Fruit fly (Drosophila melanogaster) whole organism, prepupa: ENCODE results near the gene CG42307.

ENCODE experiments used
- Blimp-1 ChIP-seq: fragments of 200-800 bp; sonication (Bioruptor generic); optimal IDR thresholded peaks from 3 replicates; lab custom pipeline; 2017; ENCODE audit warnings: missing biosample characterization, missing genetic modification characterization, mild to moderate bottlenecking, moderate library complexity, missing genetic modification reagents
- CG10669 ChIP-seq: fragments of 200-800 bp; sonication (Bioruptor generic); optimal IDR thresholded peaks from 3 replicates; lab custom pipeline; 2018; ENCODE audit warnings: missing biosample characterization, mild to moderate bottlenecking, missing genetic modification characterization, moderate library complexity
- CG15336 ChIP-seq: fragments of 200-800 bp; sonication (Bioruptor generic); IDR thresholded peaks from 2 replicates; pipeline ENCODE4 v1.3.6; 2022; ENCODE audit warnings: missing biosample characterization, missing genetic modification characterization
- CG1621 ChIP-seq: fragments of 200-800 bp; sonication (Bioruptor generic); optimal IDR thresholded peaks from 3 replicates; lab custom pipeline; 2018; ENCODE audit warnings: missing biosample characterization, mild to moderate bottlenecking, missing genetic modification characterization
- CG16779 ChIP-seq: fragments of 200-800 bp; sonication (Bioruptor generic); optimal IDR thresholded peaks from 3 replicates; lab custom pipeline; 2017; ENCODE audit warnings: missing biosample characterization, mild to moderate bottlenecking, missing genetic modification characterization
- CG32006 ChIP-seq: fragments of 200-800 bp; sonication (Bioruptor generic); optimal IDR thresholded peaks from 3 replicates; lab custom pipeline; 2017; ENCODE audit warnings: missing biosample characterization, mild to moderate bottlenecking, missing genetic modification characterization
- CG3919 ChIP-seq: fragments of 200-800 bp; sonication (Bioruptor generic); optimal IDR thresholded peaks from 3 replicates; lab custom pipeline; 2016; ENCODE audit warnings: missing biosample characterization, missing genetic modification characterization
- CG6276 ChIP-seq: fragments of 200-800 bp; sonication (Bioruptor generic); optimal IDR thresholded peaks from 2 replicates; lab custom pipeline; 2017; ENCODE audit warnings: missing biosample characterization, mild to moderate bottlenecking, missing genetic modification characterization
- CG6792 ChIP-seq: fragments of 200-800 bp; sonication (Bioruptor generic); optimal IDR thresholded peaks from 3 replicates; lab custom pipeline; 2016; ENCODE audit warnings: missing biosample characterization, missing genetic modification characterization
- CG6854 ChIP-seq: fragments of 200-800 bp; sonication (Bioruptor generic); optimal IDR thresholded peaks from 2 replicates; lab custom pipeline; 2017; ENCODE audit warnings: missing biosample characterization, mild to moderate bottlenecking, missing genetic modification characterization
- CG8632 ChIP-seq: fragments of 200-800 bp; sonication (Bioruptor generic); optimal IDR thresholded peaks from 3 replicates; lab custom pipeline; 2016; ENCODE audit warnings: missing biosample characterization, missing genetic modification characterization
- CG9139 ChIP-seq: fragments of 200-800 bp; sonication (Bioruptor generic); optimal IDR thresholded peaks from 3 replicates; lab custom pipeline; 2017; ENCODE audit warnings: missing biosample characterization, mild to moderate bottlenecking, missing genetic modification characterization
- Eip75B ChIP-seq: fragments of 200-800 bp; sonication (Bioruptor generic); optimal IDR thresholded peaks from 3 replicates; lab custom pipeline; 2016; ENCODE audit warnings: missing biosample characterization, missing genetic modification characterization
- Eip78C ChIP-seq: fragments of 200-800 bp; sonication (Bioruptor generic); peaks from one replicate; lab custom pipeline; 2016; ENCODE audit warnings: missing biosample characterization, missing genetic modification characterization
- Ets21C ChIP-seq: fragments of 200-800 bp; sonication (Bioruptor generic); optimal IDR thresholded peaks from 3 replicates; lab custom pipeline; 2016; ENCODE audit warnings: missing biosample characterization, missing genetic modification characterization
- Gug ChIP-seq: fragments of 200-800 bp; sonication (Bioruptor generic); IDR thresholded peaks from 2 replicates; pipeline ENCODE4 v1.3.6; 2022; ENCODE audit warnings: missing biosample characterization, missing genetic modification characterization
- Hr38 ChIP-seq: sonication (Bioruptor generic); optimal IDR thresholded peaks from 2 replicates; lab custom pipeline; 2016; ENCODE audit warnings: missing biosample characterization, missing genetic modification characterization
- Hr39 ChIP-seq: fragments of 200-800 bp; sonication (Bioruptor generic); optimal IDR thresholded peaks from 2 replicates; lab custom pipeline; 2016; ENCODE audit warnings: missing biosample characterization, missing genetic modification characterization
- Hr4 ChIP-seq: fragments of 200-800 bp; sonication (Bioruptor generic); optimal IDR thresholded peaks from 3 replicates; lab custom pipeline; 2016; ENCODE audit warnings: missing biosample characterization, missing genetic modification characterization
- Met ChIP-seq: fragments of 200-800 bp; sonication (Bioruptor generic); optimal IDR thresholded peaks from 3 replicates; lab custom pipeline; 2016; ENCODE audit warnings: missing biosample characterization, missing genetic modification characterization
- OdsH ChIP-seq: fragments of 200-800 bp; sonication (Bioruptor generic); optimal IDR thresholded peaks from 3 replicates; lab custom pipeline; 2016; ENCODE audit warnings: missing biosample characterization, missing genetic modification characterization
- Sox102F ChIP-seq: fragments of 200-800 bp; sonication (Bioruptor generic); optimal IDR thresholded peaks from 2 replicates; lab custom pipeline; 2016; ENCODE audit warnings: missing biosample characterization, mild to moderate bottlenecking, missing genetic modification characterization
- acj6 ChIP-seq: fragments of 200-800 bp; sonication (Bioruptor generic); optimal IDR thresholded peaks from 3 replicates; lab custom pipeline; 2016; ENCODE audit warnings: missing biosample characterization, missing genetic modification characterization
- cyc ChIP-seq: fragments of 200-800 bp; sonication (Bioruptor generic); optimal IDR thresholded peaks from 3 replicates; lab custom pipeline; 2016; ENCODE audit warnings: missing biosample characterization, missing genetic modification characterization
- dsx ChIP-seq: fragments of 200-800 bp; optimal IDR thresholded peaks from 3 replicates; lab custom pipeline; 2019; ENCODE audit warnings: missing biosample characterization, mild to moderate bottlenecking, missing genetic modification characterization, moderate library complexity; ENCODE audit not compliant: poor library complexity, severe bottlenecking
- eg ChIP-seq: fragments of 200-800 bp; sonication (Bioruptor generic); IDR thresholded peaks from 3 replicates; pipeline ENCODE4 v1.3.6; 2022; ENCODE audit warnings: missing biosample characterization, missing genetic modification characterization
- esn ChIP-seq: fragments of 200-800 bp; sonication (Bioruptor generic); optimal IDR thresholded peaks from 2 replicates; lab custom pipeline; 2016; ENCODE audit warnings: missing biosample characterization, mild to moderate bottlenecking, missing genetic modification characterization, moderate library complexity
- fd59A ChIP-seq: fragments of 200-800 bp; sonication (Bioruptor generic); optimal IDR thresholded peaks from 2 replicates; lab custom pipeline; 2017; ENCODE audit warnings: missing biosample characterization, mild to moderate bottlenecking, missing genetic modification characterization, missing genetic modification reagents
- fkh ChIP-seq: fragments of 200-800 bp; sonication (Bioruptor generic); optimal IDR thresholded peaks from 3 replicates; lab custom pipeline; 2017; ENCODE audit warnings: missing biosample characterization, mild to moderate bottlenecking, missing genetic modification characterization, moderate library complexity
- lz ChIP-seq: fragments of 200-800 bp; sonication (Bioruptor generic); optimal IDR thresholded peaks from 3 replicates; lab custom pipeline; 2016; ENCODE audit warnings: missing biosample characterization, missing genetic modification characterization
- net ChIP-seq: fragments of 200-800 bp; sonication (Bioruptor generic); optimal IDR thresholded peaks from 3 replicates; lab custom pipeline; 2016; ENCODE audit warnings: missing biosample characterization, missing genetic modification characterization
- pdm3 ChIP-seq: fragments of 200-800 bp; sonication (Bioruptor generic); optimal IDR thresholded peaks from 3 replicates; lab custom pipeline; 2016; ENCODE audit warnings: missing biosample characterization, missing genetic modification characterization
- spab ChIP-seq: fragments of 200-800 bp; sonication (Bioruptor generic); optimal IDR thresholded peaks from 2 replicates; lab custom pipeline; 2017; ENCODE audit warnings: missing biosample characterization, mild to moderate bottlenecking, missing genetic modification characterization, missing genetic modification reagents
- ss ChIP-seq, 2 experiments: fragments of 200-800 bp; sonication (Bioruptor generic); optimal IDR thresholded peaks; 2 replicates in 1 of 2; 3 replicates in 1 of 2; lab custom pipeline; 2017 to 2018; ENCODE audit warnings: mild to moderate bottlenecking in 2 of 2, missing biosample characterization in 2 of 2, missing genetic modification characterization in 2 of 2, moderate library complexity in 1 of 2
- topi ChIP-seq: fragments of 200-800 bp; sonication (Bioruptor generic); optimal IDR thresholded peaks from 3 replicates; lab custom pipeline; 2016; ENCODE audit warnings: missing biosample characterization, missing genetic modification characterization
- vri ChIP-seq: fragments of 200-800 bp; sonication (Bioruptor generic); optimal IDR thresholded peaks from 3 replicates; lab custom pipeline; 2016; ENCODE audit warnings: missing biosample characterization, mild to moderate bottlenecking, missing genetic modification characterization

The CG42307 gene

DNA sequence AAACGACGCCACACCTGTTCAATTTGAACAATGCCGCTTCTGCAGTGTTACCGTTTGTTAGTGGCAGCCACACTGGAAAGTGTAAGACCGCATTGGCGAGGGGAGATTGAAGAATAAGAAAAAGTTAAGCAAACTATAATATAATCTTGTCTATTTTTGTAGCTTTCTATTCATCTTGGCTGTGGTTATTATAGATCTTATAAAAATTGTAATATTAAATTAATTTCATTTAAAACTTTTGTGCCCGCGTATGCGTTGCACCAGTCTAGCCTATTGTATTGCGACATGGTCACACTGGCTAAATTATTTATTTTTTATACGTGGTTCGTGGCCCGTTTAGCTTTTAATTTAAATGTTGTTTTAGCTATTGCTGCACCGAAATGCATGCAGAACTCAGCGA, 5.6 kb upstream of the CG42307 start, which contains the start of the genes RhoGEF4 and Rint1 (continued):
- no peak for TF ChIP-seq OdsH (GFP tag; lab: Kevin White, UChicago)
- peak; percentile 57 for TF ChIP-seq acj6
- TF ChIP-seq CG10669 (GFP tag; lab: Kevin White, UChicago), result peak; percentile 6
- TF ChIP-seq Eip75B (GFP tag; lab: Kevin White, UChicago), result no peak
- no peak for TF ChIP-seq fkh
- TF ChIP-seq dsx (GFP tag; lab: Kevin White, UChicago), result peak; percentile 6

dm6 chr3L:7326676-7327075, 2.3 kb upstream of the CG42307 start:
- TF ChIP-seq Eip78C (GFP tag; lab: Kevin White, UChicago) (no peak), eg (GFP tag; lab: Robert Waterston, UW) (no peak), fkh (no peak), Hr38 (no peak), cyc (GFP tag; lab: Kevin White, UChicago) (no peak), Gug (GFP tag; lab: Robert Waterston, UW) (no peak), CG3919 (GFP tag; lab: Kevin White, UChicago) (no peak), topi (GFP tag; lab: Kevin White, UChicago) (no peak), Hr39 (GFP tag; lab: Kevin White, UChicago) (no peak), OdsH (GFP tag; lab: Kevin White, UChicago) (no peak), spab (GFP tag; lab: Kevin White, UChicago) (no peak), Sox102F (GFP tag; lab: Kevin White, UChicago) (no peak), CG6792 (GFP tag; lab: Kevin White, UChicago) (no peak), Blimp-1 (GFP tag; lab: Kevin White, UChicago) (no peak), Hr4 (no peak), CG9139 (GFP tag; lab: Kevin White, UChicago) (no peak)
- TF ChIP-seq, all 60 proteins: peak for 0

- TF ChIP-seq eg (GFP tag; lab: Robert Waterston, UW), result peak; percentile 37; the same call in 1 of the 3 replicates
- TF ChIP-seq dsx (GFP tag; lab: Kevin White, UChicago), result peak; percentile 18
- TF ChIP-seq fd59A (GFP tag; lab: Kevin White, UChicago), result no peak
- no peak for TF ChIP-seq Gug (GFP tag; lab: Robert Waterston, UW)
- no peak for TF ChIP-seq Sox102F (GFP tag; lab: Kevin White, UChicago)
- peak; percentile 8 for TF ChIP-seq esn (GFP tag; lab: Kevin White, UChicago)
- TF ChIP-seq Eip75B (GFP tag; lab: Kevin White, UChicago), result no peak
- TF ChIP-seq Eip78C (GFP tag; lab: Kevin White, UChicago), result no peak
Observed at dm6 chr3L:7334990-7335389, 6.1 kb downstream of the CG42307 start, which contains the start of the genes wrm1 and wrm2. TSS of gene wrm1 (minus strand) at chr3L:7335226. TSS of gene wrm2 (minus strand) at chr3L:7335226.

dm6 chr3L:7338786-7339185, 9.9 kb downstream of the CG42307 start:
- TF ChIP-seq CG32006 (GFP tag; lab: Kevin White, UChicago) (no peak), lz (peak; percentile 32), esn (GFP tag; lab: Kevin White, UChicago) (peak; percentile 28), eg (GFP tag; lab: Robert Waterston, UW) (0 out of 3 replicates have a peak, but pooled peaks have one; percentile 10), cyc (GFP tag; lab: Kevin White, UChicago) (peak; percentile 11)

- TF ChIP-seq Eip78C (GFP tag; lab: Kevin White, UChicago) (peak; percentile 60), Blimp-1 (GFP tag; lab: Kevin White, UChicago) (no peak), esn (GFP tag; lab: Kevin White, UChicago) (peak; percentile 13), CG6854 (GFP tag; lab: Kevin White, UChicago) (peak; percentile 68), CG15336 (GFP tag; lab: Robert Waterston, UW) (peak; percentile 57), OdsH (GFP tag; lab: Kevin White, UChicago) (no peak), Ets21C (GFP tag; lab: Kevin White, UChicago) (no peak), eg (GFP tag; lab: Robert Waterston, UW) (peak; percentile 6; the same call in 1 of the 3 replicates)
Observed at dm6 chr3L:7339216-7339742, 10.3 kb downstream of the CG42307 start, which contains the start of the genes lark and eco. TSS of gene lark (plus strand) at chr3L:7339266. TSS of gene eco (minus strand) at chr3L:7339340.

DNA sequence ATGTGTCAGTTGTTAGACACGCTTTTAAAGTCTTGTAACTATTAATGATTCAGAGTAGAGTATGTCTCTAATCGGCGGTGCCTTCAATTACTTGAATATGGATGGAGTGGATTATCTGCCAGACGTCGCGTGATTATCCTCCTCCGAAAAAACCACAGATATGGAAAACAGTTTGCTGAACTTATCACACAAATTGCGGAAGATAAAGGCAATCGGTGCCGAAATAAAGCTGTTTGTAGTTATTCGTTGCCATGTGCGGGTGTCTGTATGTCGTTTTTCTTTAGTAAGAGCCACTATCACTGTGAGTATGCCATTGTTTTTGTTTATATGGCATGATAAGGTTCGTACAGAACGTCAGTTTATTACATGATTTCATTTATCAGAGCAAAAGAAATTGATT, 15.1 kb downstream of the CG42307 start:
- TF ChIP-seq dsx (GFP tag; lab: Kevin White, UChicago), result no peak
- no peak for TF ChIP-seq spab (GFP tag; lab: Kevin White, UChicago)
- no peak for TF ChIP-seq CG16779 (tag; lab: Kevin White, UChicago)
- TF ChIP-seq CG8632, result no peak
- TF ChIP-seq pdm3 (GFP tag; lab: Kevin White, UChicago), result no peak
- TF ChIP-seq lz, result no peak
- TF ChIP-seq Met (GFP tag; lab: Kevin White, UChicago), result no peak
- no peak for TF ChIP-seq ss (GFP tag; optimal IDR thresholded peaks at IDR 0.05; lab: Kevin White, UChicago)
- no peak for TF ChIP-seq CG6276
- no peak for TF ChIP-seq vri (GFP tag; lab: Kevin White, UChicago)
- TF ChIP-seq Hr38, result no peak
- no peak for TF ChIP-seq CG1621 (tag; lab: Kevin White, UChicago)
- TF ChIP-seq OdsH (GFP tag; lab: Kevin White, UChicago), result no peak
- no peak for TF ChIP-seq acj6
- TF ChIP-seq net (GFP tag; lab: Kevin White, UChicago), result no peak
- no peak for TF ChIP-seq fd59A (GFP tag; lab: Kevin White, UChicago)
